Fruit fly (Drosophila melanogaster) S2 (cell line): ENCODE measurements around the gene APP-BP1.

Experiments used
- CG8478 ChIP-seq: fragments of >200 bp; optimal IDR thresholded peaks from 2 replicates; lab custom pipeline; 2018
- CTCF ChIP-seq, 2 experiments: fragments of >200 bp; optimal IDR thresholded peaks; 2 replicates each; lab custom pipeline; 2018

dm6 chr3L:11124841-11125240 is 26.6 kb downstream of the APP-BP1 start:
- TF ChIP-seq CG8478 (lab: Kevin White, UChicago) (no peak), CTCF (optimal IDR thresholded peaks at IDR 0.05; lab: Kevin White, UChicago) (no peak)
